Fruit fly (Drosophila melanogaster): ENCODE data around the gene CG5386.

The CG5386 gene

DNA sequence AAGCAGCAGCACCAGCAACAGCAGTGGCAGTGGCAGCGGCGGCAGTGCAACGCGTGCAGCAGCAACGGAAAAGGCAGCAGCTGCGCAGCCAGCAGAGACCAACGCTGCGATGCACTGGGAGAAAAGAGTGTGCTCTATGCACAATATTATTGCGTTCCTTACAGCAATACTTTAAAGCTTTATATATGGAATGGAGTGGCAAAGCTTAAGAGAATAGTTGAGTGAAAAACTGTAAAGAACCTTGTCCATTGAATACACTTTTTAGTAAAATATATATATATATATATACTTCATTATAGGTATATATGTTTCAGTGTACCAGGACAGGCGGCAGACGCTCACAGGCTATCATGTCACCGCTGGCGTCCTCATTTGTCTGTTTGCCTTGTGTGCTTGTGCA, 17.3 kb downstream of the CG5386 start:
- peak; percentile 22 for TF ChIP-seq Sp1 (GFP tag; optimal IDR thresholded peaks at IDR 0.05)
- TF ChIP-seq Hr83 (GFP tag; optimal IDR thresholded peaks at IDR 0.05; ENCODE audit: poor library complexity, severe bottlenecking): no peak
- TF ChIP-seq woc (GFP tag; optimal IDR thresholded peaks at IDR 0.05): no peak
- no peak for TF ChIP-seq OdsH (GFP tag; optimal IDR thresholded peaks at IDR 0.05)
- no peak for TF ChIP-seq Dif (GFP tag; optimal IDR thresholded peaks at IDR 0.05; ENCODE audit: partially characterized antibody)
- TF ChIP-seq GATAd (GFP tag; optimal IDR thresholded peaks at IDR 0.05): no peak
- TF ChIP-seq dmrt93B (GFP tag; optimal IDR thresholded peaks at IDR 0.05): peak; percentile 15
- TF ChIP-seq tai (GFP tag; optimal IDR thresholded peaks at IDR 0.05): no peak
- TF ChIP-seq usp (GFP tag; optimal IDR thresholded peaks at IDR 0.05): no peak
- TF ChIP-seq ey (GFP tag; optimal IDR thresholded peaks at IDR 0.05): no peak
- TF ChIP-seq br (GFP tag; optimal IDR thresholded peaks at IDR 0.05): no peak
- peak in 1 of 2 experiments; percentile 35 for TF ChIP-seq foxo (GFP tag; optimal IDR thresholded peaks at IDR 0.05)
- TF ChIP-seq lola (GFP tag; optimal IDR thresholded peaks at IDR 0.05): no peak
- TF ChIP-seq CG32264 (GFP tag; optimal IDR thresholded peaks at IDR 0.05): no peak
- TF ChIP-seq Abd-B (GFP tag; optimal IDR thresholded peaks at IDR 0.05): no peak
- no peak for TF ChIP-seq Myc (optimal IDR thresholded peaks at IDR 0.05)
- TF ChIP-seq h (GFP tag; optimal IDR thresholded peaks at IDR 0.05): peak; percentile 20
- TF ChIP-seq jim (GFP tag; optimal IDR thresholded peaks at IDR 0.05): no peak
- TF ChIP-seq Hnf4 (GFP tag; optimal IDR thresholded peaks at IDR 0.05): no peak
- no peak for TF ChIP-seq pan (optimal IDR thresholded peaks at IDR 0.05)
- TF ChIP-seq sv (GFP tag; optimal IDR thresholded peaks at IDR 0.05): no peak
- TF ChIP-seq sage (GFP tag; optimal IDR thresholded peaks at IDR 0.05): no peak
- TF ChIP-seq dl (GFP tag; optimal IDR thresholded peaks at IDR 0.05; ENCODE audit: insufficient read depth in 1 of 2, partially characterized antibody in 2 of 2): no peak
- TF ChIP-seq fru (GFP tag; optimal IDR thresholded peaks at IDR 0.05): peak; percentile 12
- TF ChIP-seq rgr (GFP tag; optimal IDR thresholded peaks at IDR 0.05): peak; percentile 19
- no peak for TF ChIP-seq N (GFP tag; optimal IDR thresholded peaks at IDR 0.05)
- TF ChIP-seq Hr78 (GFP tag; optimal IDR thresholded peaks at IDR 0.05): no peak
- TF ChIP-seq Dfd (GFP tag; optimal IDR thresholded peaks at IDR 0.05): no peak
- TF ChIP-seq Mio (GFP tag; optimal IDR thresholded peaks at IDR 0.05): no peak
- TF ChIP-seq CG9705 (GFP tag; optimal IDR thresholded peaks at IDR 0.05): no peak
- no peak for TF ChIP-seq CrebA (GFP tag; optimal IDR thresholded peaks at IDR 0.05; ENCODE audit: borderline replicate concordance)
- peak; percentile 42 for TF ChIP-seq psq (GFP tag; optimal IDR thresholded peaks at IDR 0.05)
- no peak for TF ChIP-seq dsf (GFP tag; optimal IDR thresholded peaks at IDR 0.05; ENCODE audit: borderline replicate concordance)
- TF ChIP-seq Rel (GFP tag; optimal IDR thresholded peaks at IDR 0.05): no peak
- no peak for TF ChIP-seq Rel (tag; optimal IDR thresholded peaks at IDR 0.05)
- peak; percentile 44 for TF ChIP-seq HLH106 (tag; optimal IDR thresholded peaks at IDR 0.05)
- TF ChIP-seq Vsx2 (GFP tag; optimal IDR thresholded peaks at IDR 0.05; ENCODE audit: partially characterized antibody): no peak
- TF ChIP-seq brk (GFP tag; optimal IDR thresholded peaks at IDR 0.05): no peak
- no peak for TF ChIP-seq Jra (GFP tag; optimal IDR thresholded peaks at IDR 0.05)

DNA sequence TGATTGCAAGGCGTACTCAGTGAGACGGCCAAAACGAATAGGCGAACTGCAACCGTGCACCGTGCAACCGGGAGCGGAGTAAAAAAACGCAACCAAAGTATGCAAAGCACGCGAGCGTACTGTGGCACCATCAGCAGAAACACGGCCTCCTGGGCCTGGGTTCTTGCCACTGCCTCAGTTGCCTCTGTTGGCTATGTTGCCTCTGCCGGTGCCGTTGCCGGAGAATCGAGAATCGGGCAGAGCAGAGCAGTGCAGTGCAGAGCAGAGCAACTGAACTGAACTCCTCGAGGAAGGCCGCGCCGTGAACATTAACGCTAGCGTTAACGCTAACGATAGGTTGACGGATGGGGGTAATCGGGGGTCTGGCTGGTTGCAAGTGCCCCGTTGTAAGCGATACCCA, 18.1 kb downstream of the CG5386 start, which contains the start of gene CG34377:
Gene CG34377 (minus strand): TSS at position 101 of the 400 bp plus-strand sequence.
- no peak for TF ChIP-seq CG32264 (GFP tag; optimal IDR thresholded peaks at IDR 0.05)
- no peak for TF ChIP-seq Hnf4 (GFP tag; optimal IDR thresholded peaks at IDR 0.05)
- no peak for TF ChIP-seq foxo (GFP tag; optimal IDR thresholded peaks at IDR 0.05)
- TF ChIP-seq woc (GFP tag; optimal IDR thresholded peaks at IDR 0.05): no peak
- no peak for TF ChIP-seq Dif (GFP tag; optimal IDR thresholded peaks at IDR 0.05; ENCODE audit: partially characterized antibody)
- no peak for TF ChIP-seq Dfd (GFP tag; optimal IDR thresholded peaks at IDR 0.05)
- TF ChIP-seq Hr83 (GFP tag; optimal IDR thresholded peaks at IDR 0.05; ENCODE audit: poor library complexity, severe bottlenecking): no peak
- no peak for TF ChIP-seq sv (GFP tag; optimal IDR thresholded peaks at IDR 0.05)
- TF ChIP-seq jim (GFP tag; optimal IDR thresholded peaks at IDR 0.05): no peak
- TF ChIP-seq Abd-B (GFP tag; optimal IDR thresholded peaks at IDR 0.05): no peak
- no peak for TF ChIP-seq Hr78 (GFP tag; optimal IDR thresholded peaks at IDR 0.05)
- TF ChIP-seq usp (GFP tag; optimal IDR thresholded peaks at IDR 0.05): no peak
- no peak for TF ChIP-seq pan (optimal IDR thresholded peaks at IDR 0.05)

DNA sequence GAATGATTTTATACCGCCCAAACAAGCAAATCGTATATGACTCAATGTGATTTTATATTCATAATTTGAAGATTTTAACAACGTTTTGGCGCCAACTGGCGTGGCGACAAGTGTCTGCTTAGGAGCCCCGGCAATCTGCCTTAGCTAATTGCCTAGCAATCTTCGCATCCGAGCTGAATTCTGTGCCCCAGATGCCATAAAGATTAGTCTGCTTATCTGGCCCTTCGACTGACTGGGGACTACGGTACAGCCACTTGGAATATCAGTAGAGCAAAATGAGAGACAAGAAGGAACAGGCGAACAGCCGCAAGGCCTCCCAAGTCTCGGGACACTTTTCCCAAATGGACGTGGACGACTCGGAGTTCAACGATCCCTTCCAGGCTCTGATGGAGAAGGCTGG, 42.0 kb downstream of the CG5386 start:
- no peak for TF ChIP-seq Myc (optimal IDR thresholded peaks at IDR 0.05)
- no peak for TF ChIP-seq lola (GFP tag; optimal IDR thresholded peaks at IDR 0.05)
- no peak for TF ChIP-seq Abd-B (GFP tag; optimal IDR thresholded peaks at IDR 0.05)
- TF ChIP-seq sv (GFP tag; optimal IDR thresholded peaks at IDR 0.05): no peak
- no peak for TF ChIP-seq dl (GFP tag; optimal IDR thresholded peaks at IDR 0.05; ENCODE audit: insufficient read depth in 1 of 2, partially characterized antibody in 2 of 2)
- no peak for TF ChIP-seq psq (GFP tag; optimal IDR thresholded peaks at IDR 0.05)
- no peak for TF ChIP-seq rgr (GFP tag; optimal IDR thresholded peaks at IDR 0.05)
- no peak for TF ChIP-seq HLH106 (tag; optimal IDR thresholded peaks at IDR 0.05)
- TF ChIP-seq usp (GFP tag; optimal IDR thresholded peaks at IDR 0.05): no peak
- no peak for TF ChIP-seq pan (optimal IDR thresholded peaks at IDR 0.05)
- no peak for TF ChIP-seq Hnf4 (GFP tag; optimal IDR thresholded peaks at IDR 0.05)
- no peak for TF ChIP-seq CG32264 (GFP tag; optimal IDR thresholded peaks at IDR 0.05)
- TF ChIP-seq fru (GFP tag; optimal IDR thresholded peaks at IDR 0.05): no peak
- TF ChIP-seq Vsx2 (GFP tag; optimal IDR thresholded peaks at IDR 0.05; ENCODE audit: partially characterized antibody): no peak
- no peak for TF ChIP-seq dmrt93B (GFP tag; optimal IDR thresholded peaks at IDR 0.05)
- no peak for TF ChIP-seq ey (GFP tag; optimal IDR thresholded peaks at IDR 0.05)
- no peak for TF ChIP-seq Mio (GFP tag; optimal IDR thresholded peaks at IDR 0.05)
- no peak for TF ChIP-seq br (GFP tag; optimal IDR thresholded peaks at IDR 0.05)
- TF ChIP-seq dsf (GFP tag; optimal IDR thresholded peaks at IDR 0.05; ENCODE audit: borderline replicate concordance): no peak
